Fruit fly (Drosophila melanogaster): ENCODE data around the gene MED26.
A peak's percentile ranks its signal among the peaks of the same experiment; 100 is the strongest.

Gene MED26

dm6 chr4:807422-808391, 18.9 kb upstream of the MED26 start (continued):
- no peak for TF ChIP-seq pfk (GFP tag; optimal IDR thresholded peaks at IDR 0.05)
- TF ChIP-seq bowl (GFP tag; IDR thresholded peaks at IDR 0.05) = no peak
- peak; percentile 75 for TF ChIP-seq CG15601 (tag; optimal IDR thresholded peaks at IDR 0.05)
- peak; percentile 50; the same call in 1 of the 2 replicates for TF ChIP-seq Rx (GFP tag; IDR thresholded peaks at IDR 0.05)
- TF ChIP-seq CG8944 (GFP tag; optimal IDR thresholded peaks at IDR 0.05) = peak; percentile 73
- TF ChIP-seq CG15011 (GFP tag; optimal IDR thresholded peaks at IDR 0.05) = peak; percentile 67
- peak; percentile 62; the same call in 1 of the 2 replicates for TF ChIP-seq CG32532 (GFP tag; IDR thresholded peaks at IDR 0.05)
- no peak for TF ChIP-seq CG14965 (GFP tag; optimal IDR thresholded peaks at IDR 0.05; ENCODE audit: borderline replicate concordance)
- peak; percentile 65; the same call in 3 of the 4 replicates for TF ChIP-seq Gug (GFP tag; IDR thresholded peaks at IDR 0.05)
- TF ChIP-seq ato (GFP tag; IDR thresholded peaks at IDR 0.05; ENCODE audit: partially characterized antibody) = no peak
- no peak for TF ChIP-seq CG9817 (tag; optimal IDR thresholded peaks at IDR 0.05)
- no peak for TF ChIP-seq CG32772 (GFP tag; IDR thresholded peaks at IDR 0.05)
- no peak for TF ChIP-seq usp (GFP tag; optimal IDR thresholded peaks at IDR 0.05)
- TF ChIP-seq zfh1 (GFP tag; IDR thresholded peaks at IDR 0.05) = peak; percentile 51; the same call in 1 of the 3 replicates
- TF ChIP-seq CG1832 (GFP tag; optimal IDR thresholded peaks at IDR 0.05) = peak; percentile 84
- peak; percentile 38 for TF ChIP-seq scrt (GFP tag; optimal IDR thresholded peaks at IDR 0.05)
- TF ChIP-seq Hr3 (GFP tag; optimal IDR thresholded peaks at IDR 0.05) = peak; percentile 85
- TF ChIP-seq PHDP (tag; optimal IDR thresholded peaks at IDR 0.05) = peak; percentile 79
- TF ChIP-seq NfI (GFP tag; optimal IDR thresholded peaks at IDR 0.05) = peak; percentile 83
- TF ChIP-seq org-1 (GFP tag; optimal IDR thresholded peaks at IDR 0.05) = peak; percentile 86
- no peak for TF ChIP-seq CG4404 (GFP tag; IDR thresholded peaks at IDR 0.05)
- TF ChIP-seq Bdp1 (GFP tag; optimal IDR thresholded peaks at IDR 0.05) = peak; percentile 62
- TF ChIP-seq br (optimal IDR thresholded peaks at IDR 0.05) = no peak
- TF ChIP-seq tup (GFP tag; optimal IDR thresholded peaks at IDR 0.05) = peak; percentile 31
- peak; percentile 99 for TF ChIP-seq sens (GFP tag)
- TF ChIP-seq Sox100B (GFP tag; optimal IDR thresholded peaks at IDR 0.05) = peak; percentile 93
- TF ChIP-seq yki (optimal IDR thresholded peaks at IDR 0.05) = peak; percentile 28
- TF ChIP-seq CG13123 (GFP tag; optimal IDR thresholded peaks at IDR 0.05) = peak; percentile 9
- peak; percentile 70 for TF ChIP-seq CG12219 (GFP tag; optimal IDR thresholded peaks at IDR 0.05)
- peak; percentile 35; the same call in 1 of the 2 replicates for TF ChIP-seq cas (GFP tag; IDR thresholded peaks at IDR 0.05)
- TF ChIP-seq disco-r (GFP tag; optimal IDR thresholded peaks at IDR 0.05) = peak; percentile 70
- peak; percentile 64; the same call in 2 of the 3 replicates for TF ChIP-seq tgo (GFP tag; IDR thresholded peaks at IDR 0.05)
- no peak for TF ChIP-seq emc (GFP tag; optimal IDR thresholded peaks at IDR 0.05)
- TF ChIP-seq mirr (GFP tag; optimal IDR thresholded peaks at IDR 0.05) = no peak
- TF ChIP-seq HmgD (GFP tag; optimal IDR thresholded peaks at IDR 0.05) = no peak
- TF ChIP-seq CG17829 (tag; optimal IDR thresholded peaks at IDR 0.05) = peak; percentile 68
- peak; percentile 86 for TF ChIP-seq CG2120 (GFP tag; optimal IDR thresholded peaks at IDR 0.05)
- TF ChIP-seq slou (GFP tag; optimal IDR thresholded peaks at IDR 0.05) = peak; percentile 48
- peak; percentile 29 for TF ChIP-seq Fer2 (tag; optimal IDR thresholded peaks at IDR 0.05)
- TF ChIP-seq CG1602 (GFP tag; optimal IDR thresholded peaks at IDR 0.05) = peak; percentile 91
- TF ChIP-seq Sin3A (optimal IDR thresholded peaks at IDR 0.05) = no peak
- TF ChIP-seq wor (GFP tag; IDR thresholded peaks at IDR 0.05) = peak; percentile 81
- peak; percentile 83 for TF ChIP-seq Six4 (GFP tag; optimal IDR thresholded peaks at IDR 0.05)
- no peak; the same call in 1 of the 2 replicates for TF ChIP-seq esg (GFP tag; conservative IDR thresholded peaks at IDR 0.05)
- no peak for TF ChIP-seq sd (tag; optimal IDR thresholded peaks at IDR 0.05)
- no peak for TF ChIP-seq CG2129 (GFP tag; IDR thresholded peaks at IDR 0.05; ENCODE audit: partially characterized antibody)
- peak; percentile 63 for TF ChIP-seq gcm2 (GFP tag; optimal IDR thresholded peaks at IDR 0.05)
- TF ChIP-seq chinmo (GFP tag; IDR thresholded peaks at IDR 0.05; ENCODE audit: partially characterized antibody) = 0 out of 4 replicates have a peak, but pooled peaks have one; percentile 28
- peak; percentile 26 for TF ChIP-seq Sry-δ (GFP tag; optimal IDR thresholded peaks at IDR 0.05)
- peak; percentile 77; the same call in 1 of the 2 replicates for TF ChIP-seq CG14441 (GFP tag; IDR thresholded peaks at IDR 0.05)

Measured in whole organism, embryonic.